Fruit fly (Drosophila melanogaster): ENCODE data around the gene CG43093.

DNA sequence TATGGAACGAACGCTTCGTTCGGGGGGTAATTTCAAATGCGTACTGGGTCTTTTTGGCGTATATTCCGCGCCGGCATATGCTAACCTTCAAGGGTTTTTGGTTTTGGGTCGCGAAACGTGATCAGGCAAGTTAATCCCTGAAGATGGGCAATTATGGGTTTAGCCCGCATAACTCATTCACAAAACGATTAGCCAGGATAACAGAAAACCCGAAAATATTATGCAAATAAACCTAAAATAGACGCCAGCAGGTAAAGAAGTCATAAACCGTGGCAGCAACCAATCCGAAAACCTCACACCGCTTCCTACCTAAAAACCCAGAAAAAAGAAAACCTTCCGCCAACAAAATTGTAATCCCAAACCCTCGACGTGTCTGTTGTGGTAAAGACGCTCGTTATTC lies 19.0 kb upstream of the CG43093 start:
- TF ChIP-seq CG12768 (GFP tag; optimal IDR thresholded peaks at IDR 0.05) (no peak), cnc (optimal IDR thresholded peaks at IDR 0.05) (no peak), tj (GFP tag; optimal IDR thresholded peaks at IDR 0.05) (no peak), CG7045 (GFP tag; optimal IDR thresholded peaks at IDR 0.05) (no peak), bab1 (GFP tag; optimal IDR thresholded peaks at IDR 0.05) (no peak), Mnt (GFP tag; optimal IDR thresholded peaks at IDR 0.05) (no peak), CG7101 (tag; optimal IDR thresholded peaks at IDR 0.05) (no peak), pad (GFP tag; optimal IDR thresholded peaks at IDR 0.05) (no peak), ovo (GFP tag; optimal IDR thresholded peaks at IDR 0.05) (no peak)

All from whole organism, adult.